Worm (Caenorhabditis elegans) whole organism, L3 larva: Measurements from ENCODE around the gene F35D11.1.

ENCODE experiments used
- ceh-28 ChIP-seq: fragments of 150-350 bp; optimal IDR thresholded peaks from 2 replicates; lab custom pipeline; 2014; ENCODE audit warnings: missing biosample characterization, missing genetic modification reagents, missing genetic modification characterization
- ceh-82 ChIP-seq: fragments of 150-350 bp; optimal IDR thresholded peaks from 2 replicates; lab custom pipeline; 2014; ENCODE audit warnings: missing biosample characterization, missing genetic modification characterization
- ceh-9 ChIP-seq: sonication (generic microtip); optimal IDR thresholded peaks from 2 replicates; lab custom pipeline; 2018; ENCODE audit warnings: missing biosample characterization, missing genetic modification characterization
- daf-12 ChIP-seq: fragments of 150-350 bp; optimal IDR thresholded peaks from 2 replicates; lab custom pipeline; 2014; ENCODE audit warnings: missing biosample characterization, missing genetic modification reagents, missing genetic modification characterization
- elt-1 ChIP-seq: fragments of 150-350 bp; optimal IDR thresholded peaks from 2 replicates; lab custom pipeline; 2014; ENCODE audit warnings: missing biosample characterization, missing genetic modification characterization
- elt-2 ChIP-seq: sonication (generic microtip); optimal IDR thresholded peaks from 2 replicates; lab custom pipeline; 2016; ENCODE audit warnings: missing genetic modification reagents, mild to moderate bottlenecking, missing genetic modification characterization, missing compliant biosample characterization
- eor-1 ChIP-seq, 2 experiments: fragments of 150-350 bp; optimal IDR thresholded peaks; 2 replicates each; lab custom pipeline; 2014 to 2018; ENCODE audit warnings: missing biosample characterization in 2 of 2, missing genetic modification characterization in 2 of 2
- fos-1 ChIP-seq: fragments of 150-350 bp; optimal IDR thresholded peaks from 2 replicates; lab custom pipeline; 2014; ENCODE audit warnings: missing biosample characterization, missing genetic modification characterization
- hmg-11 ChIP-seq: sonication (generic microtip); optimal IDR thresholded peaks from 2 replicates; lab custom pipeline; 2016; ENCODE audit warnings: missing genetic modification characterization, missing compliant biosample characterization
- lin-39 ChIP-seq: fragments of 150-350 bp; optimal IDR thresholded peaks from 2 replicates; lab custom pipeline; 2018; ENCODE audit warnings: missing biosample characterization, missing genetic modification reagents, missing genetic modification characterization
- lsy-12 ChIP-seq: sonication (generic microtip); optimal IDR thresholded peaks from 2 replicates; lab custom pipeline; 2016; ENCODE audit warnings: mild to moderate bottlenecking, missing genetic modification characterization, missing compliant biosample characterization
- mdl-1 ChIP-seq: fragments of 150-350 bp; optimal IDR thresholded peaks from 2 replicates; lab custom pipeline; 2014; ENCODE audit warnings: missing biosample characterization, missing genetic modification characterization
- mml-1 ChIP-seq: fragments of 150-350 bp; sonication (generic microtip); optimal IDR thresholded peaks from 3 replicates; lab custom pipeline; 2014; ENCODE audit warnings: missing biosample characterization, missing genetic modification characterization
- nfya-1 ChIP-seq: sonication (generic microtip); optimal IDR thresholded peaks from 2 replicates; lab custom pipeline; 2017; ENCODE audit warnings: missing genetic modification characterization, mild to moderate bottlenecking, missing compliant biosample characterization, antibody characterized with exemption, moderate library complexity; ENCODE audit not compliant: insufficient read depth
- nhr-11 ChIP-seq: fragments of 150-350 bp; optimal IDR thresholded peaks from 2 replicates; lab custom pipeline; 2014; ENCODE audit warnings: missing biosample characterization, missing genetic modification characterization
- nhr-12 ChIP-seq: fragments of 150-350 bp; optimal IDR thresholded peaks from 2 replicates; lab custom pipeline; 2014; ENCODE audit warnings: missing biosample characterization, missing genetic modification characterization
- nhr-23 ChIP-seq: fragments of 150-350 bp; optimal IDR thresholded peaks from 2 replicates; lab custom pipeline; 2014; ENCODE audit warnings: missing biosample characterization, missing genetic modification reagents, missing genetic modification characterization
- nhr-25 ChIP-seq: sonication (generic microtip); optimal IDR thresholded peaks from 2 replicates; lab custom pipeline; 2017; ENCODE audit warnings: missing biosample characterization, missing genetic modification characterization
- nhr-76 ChIP-seq: fragments of 150-350 bp; sonication (generic microtip); optimal IDR thresholded peaks from 5 replicates; lab custom pipeline; 2014; ENCODE audit warnings: missing biosample characterization, missing genetic modification characterization
- nhr-77 ChIP-seq: fragments of 150-350 bp; optimal IDR thresholded peaks from 2 replicates; lab custom pipeline; 2014; ENCODE audit warnings: missing biosample characterization, missing genetic modification characterization
- pha-4 ChIP-seq: fragments of 150-350 bp; optimal IDR thresholded peaks from 2 replicates; lab custom pipeline; 2014; ENCODE audit warnings: missing biosample characterization, missing genetic modification reagents, missing genetic modification characterization
- pqm-1 ChIP-seq: fragments of 150-350 bp; optimal IDR thresholded peaks from 2 replicates; lab custom pipeline; 2017; ENCODE audit warnings: missing biosample characterization, missing genetic modification characterization, inconsistent platforms
- unc-39 ChIP-seq: sonication (generic microtip); optimal IDR thresholded peaks from 4 replicates; lab custom pipeline; 2017; ENCODE audit warnings: missing biosample characterization, missing genetic modification characterization
- unc-62 ChIP-seq: fragments of 150-350 bp; sonication (generic microtip); optimal IDR thresholded peaks from 4 replicates; lab custom pipeline; 2014; ENCODE audit warnings: missing biosample characterization, missing genetic modification reagents, missing genetic modification characterization
- zag-1 ChIP-seq: fragments of 150-350 bp; optimal IDR thresholded peaks from 2 replicates; lab custom pipeline; 2014; ENCODE audit warnings: missing biosample characterization, missing genetic modification characterization
- ztf-11 ChIP-seq: fragments of 150-350 bp; optimal IDR thresholded peaks from 2 replicates; lab custom pipeline; 2014; ENCODE audit warnings: missing biosample characterization, missing genetic modification characterization
- ztf-4 ChIP-seq: fragments of 150-350 bp; optimal IDR thresholded peaks from 2 replicates; lab custom pipeline; 2014; ENCODE audit warnings: missing biosample characterization, missing genetic modification characterization

The F35D11.1 gene

DNA sequence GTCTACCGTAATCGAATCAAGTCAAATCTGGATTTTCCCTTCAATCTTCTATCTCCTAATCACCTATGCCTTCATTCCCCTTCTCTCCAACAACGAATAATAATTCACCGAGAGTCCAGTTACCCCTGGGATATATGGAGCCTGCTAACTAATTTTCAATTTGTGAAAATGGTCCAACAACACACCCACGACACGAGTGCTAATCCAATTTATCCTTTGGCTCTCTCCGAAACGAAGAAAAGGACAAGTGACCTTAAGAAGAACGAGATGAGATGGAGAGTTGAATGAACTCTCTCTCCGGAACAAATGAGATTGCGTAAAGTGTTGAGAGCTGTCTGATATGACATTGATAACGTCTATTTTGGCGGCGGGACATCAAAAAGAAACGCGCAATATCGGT lies 42.4 kb upstream of the F35D11.1 start:
- TF ChIP-seq nhr-11 (tag; lab: Kevin White, UChicago) (no peak), ceh-28 (no peak), nhr-76 (tag; lab: Kevin White, UChicago) (no peak), ceh-82 (tag; lab: Kevin White, UChicago) (no peak), elt-1 (tag; lab: Kevin White, UChicago) (no peak), zag-1 (tag; lab: Kevin White, UChicago) (no peak), ztf-4 (no peak), nhr-25 (tag; lab: Kevin White, UChicago) (no peak), nhr-77 (tag; lab: Kevin White, UChicago) (no peak), unc-62 (GFP tag; lab: Kevin White, UChicago) (no peak), ceh-9 (tag; lab: Kevin White, UChicago) (no peak)
- TF ChIP-seq, all 47 proteins: peak for 0

- TF ChIP-seq fos-1 (no peak), ceh-82 (tag; lab: Kevin White, UChicago) (no peak), lin-39 (tag; lab: Kevin White, UChicago) (no peak), mml-1 (tag; lab: Kevin White, UChicago) (no peak), nhr-25 (tag; lab: Kevin White, UChicago) (no peak), daf-12 (tag; lab: Kevin White, UChicago) (no peak), hmg-11 (no peak), ceh-28 (no peak), nfya-1 (no peak), eor-1 (tag; optimal IDR thresholded peaks at IDR 0.05; lab: Kevin White, UChicago) (no peak)
These were observed 41.4 kb upstream of the F35D11.1 start for ce11 chrII:4585327-4585726.

- no peak for TF ChIP-seq lsy-12 (tag; lab: Kevin White, UChicago)
- no peak for TF ChIP-seq nhr-25 (tag; lab: Kevin White, UChicago)
- TF ChIP-seq mdl-1 (tag; lab: Kevin White, UChicago), result no peak
- TF ChIP-seq mml-1 (tag; lab: Kevin White, UChicago), result no peak
- no peak for TF ChIP-seq ceh-28
- TF ChIP-seq, all 47 proteins: peak for 0
These were observed 36.6 kb upstream of the F35D11.1 start for ce11 chrII:4590086-4590485.

DNA sequence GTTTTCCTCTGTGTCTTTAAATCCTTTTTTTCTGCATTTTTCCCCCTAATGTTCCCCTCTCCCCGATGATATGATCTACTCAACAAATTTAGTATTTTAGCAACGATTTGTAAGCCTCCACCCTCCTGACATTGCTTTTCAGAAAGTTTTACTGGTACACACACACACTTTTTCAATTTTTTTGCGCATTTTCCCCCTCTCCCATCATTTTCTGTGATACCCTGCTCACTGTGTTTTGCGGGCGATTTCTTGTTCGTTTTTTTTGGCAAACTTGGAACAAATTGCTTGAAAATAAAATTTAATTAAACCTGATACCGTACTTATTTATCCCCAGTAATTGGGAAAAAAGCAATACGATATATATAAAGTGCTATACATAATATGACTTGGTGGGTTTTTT lies 36.0 kb upstream of the F35D11.1 start:
- TF ChIP-seq elt-1 (tag; lab: Kevin White, UChicago), result no peak
- peak; percentile 13 for TF ChIP-seq lsy-12 (tag; lab: Kevin White, UChicago)

ce11 chrII:4597441-4597840 lies 29.3 kb upstream of the F35D11.1 start:
- TF ChIP-seq zag-1 (tag; lab: Kevin White, UChicago), result no peak
- TF ChIP-seq pqm-1, result peak; percentile 7
- TF ChIP-seq mml-1 (tag; lab: Kevin White, UChicago), result no peak
- TF ChIP-seq elt-2 (tag; lab: Kevin White, UChicago), result peak; percentile 36
- no peak for TF ChIP-seq lsy-12 (tag; lab: Kevin White, UChicago)

DNA sequence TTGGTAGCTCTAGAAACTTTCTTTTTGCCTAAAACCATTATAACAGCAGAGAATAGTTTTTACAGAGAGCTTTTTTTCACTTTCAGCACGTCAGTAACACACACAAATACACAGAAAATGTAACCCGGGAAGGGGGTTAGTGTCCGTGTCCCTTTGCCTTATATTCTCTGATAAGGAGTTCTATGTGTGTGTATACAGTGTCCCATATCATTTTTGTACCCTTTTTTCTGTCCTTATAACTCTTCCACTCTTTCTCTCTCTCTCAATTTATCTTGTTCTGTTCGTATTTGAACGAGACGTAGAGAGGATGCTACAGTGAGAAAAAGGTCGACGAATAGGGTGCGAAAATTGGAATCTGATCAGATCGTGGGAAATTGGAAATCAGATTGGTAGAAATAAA lies 27.9 kb upstream of the F35D11.1 start:
- peak; percentile 36 for TF ChIP-seq pha-4 (tag; lab: Kevin White, UChicago)
- TF ChIP-seq pqm-1, result peak; percentile 71
- no peak for TF ChIP-seq ztf-11
- peak; percentile 85 for TF ChIP-seq elt-2 (tag; lab: Kevin White, UChicago)
- TF ChIP-seq, all 47 proteins: peak for 3

DNA sequence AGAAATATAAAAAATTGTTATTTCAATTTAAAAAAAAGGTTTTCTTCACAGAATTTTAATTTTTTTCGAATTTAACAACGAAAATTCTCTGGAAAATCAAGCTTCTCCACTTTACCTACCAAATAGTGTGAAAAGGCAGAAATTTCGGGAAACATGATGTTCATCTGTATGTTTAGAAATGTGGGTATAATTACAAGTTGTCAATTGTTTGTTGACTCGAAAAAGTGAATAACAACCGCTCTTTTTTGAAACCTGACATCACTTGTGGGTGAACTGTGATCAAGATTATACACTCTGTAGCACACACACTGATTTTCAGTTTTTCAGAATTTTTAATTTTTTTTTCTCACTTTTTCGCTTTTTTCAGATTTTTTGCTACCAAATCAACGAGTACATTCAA lies 26.9 kb upstream of the F35D11.1 start:
- TF ChIP-seq unc-62 (GFP tag; lab: Kevin White, UChicago) (no peak), pqm-1 (peak; percentile 28)

DNA sequence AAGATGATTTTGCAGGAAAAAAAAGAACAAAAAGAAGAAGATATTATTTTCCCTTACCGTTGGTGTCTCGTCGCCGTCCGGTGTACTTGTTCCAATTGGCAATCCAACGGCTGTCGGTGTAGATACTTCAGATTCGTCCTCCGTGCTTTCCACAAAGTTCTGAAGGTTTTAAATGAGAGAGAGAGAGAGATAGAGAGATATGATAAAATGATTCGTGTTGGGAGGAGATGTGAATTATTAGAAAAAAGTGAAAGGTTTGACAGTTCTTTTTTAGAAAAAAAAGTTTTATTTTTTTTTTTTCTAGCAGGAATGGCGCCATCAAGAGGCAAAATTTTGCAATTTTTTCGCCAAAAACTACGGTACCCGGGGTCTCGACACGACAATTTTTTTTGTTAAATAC lies 26.4 kb upstream of the F35D11.1 start:
- TF ChIP-seq nhr-23 (tag; lab: Kevin White, UChicago) (no peak), daf-12 (tag; lab: Kevin White, UChicago) (no peak), nhr-12 (tag; lab: Kevin White, UChicago) (no peak), unc-39 (tag; lab: Kevin White, UChicago) (no peak)
